Worm (Caenorhabditis elegans): ENCODE results near the gene irld-51.

irld-51 gene

DNA sequence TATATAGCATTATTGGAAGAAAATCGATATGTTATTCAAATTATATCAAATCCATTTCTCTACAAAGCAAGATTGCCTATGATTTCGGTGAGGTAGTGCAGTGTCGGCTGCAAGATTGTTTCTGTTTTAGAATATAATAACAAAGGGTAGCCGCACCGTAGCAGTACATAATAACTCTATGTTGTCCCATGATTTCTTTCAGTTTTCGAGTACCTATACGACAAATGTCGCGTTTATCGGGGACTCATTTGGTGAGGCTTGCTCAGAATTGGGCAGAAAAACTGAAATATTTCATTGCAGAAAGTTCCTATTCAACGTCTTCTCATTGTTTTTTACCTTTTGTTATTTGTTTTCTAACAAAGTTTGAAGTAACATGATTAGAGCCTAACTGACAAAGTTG, 6.1 kb downstream of the irld-51 start, which contains the start of gene srw-79:
Gene srw-79 (plus strand): TSS at position 301 of the 400 bp plus-strand sequence.
- no peak for TF ChIP-seq ZK546.5 (tag; optimal IDR thresholded peaks at IDR 0.05)
- TF ChIP-seq gmeb-1 (tag; optimal IDR thresholded peaks at IDR 0.05): no peak
- no peak for TF ChIP-seq nhr-11 (tag; optimal IDR thresholded peaks at IDR 0.05)
- TF ChIP-seq ama-1 (optimal IDR thresholded peaks at IDR 0.05): no peak
- no peak for TF ChIP-seq egl-27 (tag; optimal IDR thresholded peaks at IDR 0.05)

DNA sequence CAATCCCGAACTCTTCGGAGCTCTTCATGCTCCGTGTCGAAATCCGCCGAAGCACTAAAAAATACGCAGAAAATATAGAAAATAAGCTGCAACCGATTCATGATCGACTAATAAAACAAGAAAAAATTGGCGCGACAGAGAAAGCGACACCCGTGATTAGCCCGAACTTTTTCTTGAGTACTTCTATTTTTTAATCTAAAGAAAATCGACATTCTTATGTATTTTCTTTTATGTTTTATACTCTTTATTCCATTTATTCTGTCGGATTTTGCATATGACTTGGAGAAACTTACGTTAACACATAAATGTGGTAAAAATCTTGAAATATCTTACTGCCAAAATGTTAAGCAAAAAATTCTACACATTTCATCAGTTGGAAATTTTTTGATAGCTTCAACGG, 8.6 kb downstream of the irld-51 start, which contains the start of the genes irld-50 and irld-49:
Gene irld-50 (minus strand): TSS at position 101 of the 400 bp plus-strand sequence.
Gene irld-49 (plus strand): TSS at position 211 of the 400 bp plus-strand sequence.
- no peak for TF ChIP-seq gmeb-1 (tag; optimal IDR thresholded peaks at IDR 0.05)
- no peak for TF ChIP-seq nhr-237 (tag; optimal IDR thresholded peaks at IDR 0.05)
- TF ChIP-seq ceh-16 (tag; optimal IDR thresholded peaks at IDR 0.05): no peak
- no peak for TF ChIP-seq fos-1 (tag; optimal IDR thresholded peaks at IDR 0.05)
- TF ChIP-seq aly-2 (tag; optimal IDR thresholded peaks at IDR 0.05): no peak
- no peak for TF ChIP-seq ceh-82 (tag; optimal IDR thresholded peaks at IDR 0.05)
- no peak for TF ChIP-seq R02D3.7 (tag; optimal IDR thresholded peaks at IDR 0.05)
- TF ChIP-seq nhr-77 (tag; optimal IDR thresholded peaks at IDR 0.05): no peak
- TF ChIP-seq crh-2 (tag; optimal IDR thresholded peaks at IDR 0.05): no peak
- no peak for TF ChIP-seq peb-1 (tag; optimal IDR thresholded peaks at IDR 0.05)
- no peak for TF ChIP-seq nhr-23 (tag; optimal IDR thresholded peaks at IDR 0.05)
- no peak for TF ChIP-seq sma-9 (GFP tag; optimal IDR thresholded peaks at IDR 0.05)
- TF ChIP-seq sma-9 (tag; optimal IDR thresholded peaks at IDR 0.05): no peak

DNA sequence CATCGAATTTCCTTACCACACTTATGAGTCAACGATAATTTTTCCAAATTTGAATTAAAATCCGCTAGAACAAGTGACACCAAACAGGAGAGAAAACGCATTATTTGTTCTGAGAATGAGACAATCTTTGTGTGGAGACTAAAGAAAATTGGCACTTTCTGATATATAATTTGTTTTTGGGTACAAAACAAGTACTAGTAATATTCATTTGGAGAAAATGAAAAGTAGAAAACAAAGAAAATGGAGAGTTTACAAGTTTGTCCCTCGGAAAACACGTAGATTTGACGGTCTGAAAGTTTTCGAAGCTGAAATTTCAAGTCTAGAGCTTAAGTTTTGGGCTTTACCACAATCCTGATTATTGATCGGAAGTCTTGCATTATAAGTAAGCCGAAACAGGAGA, 11.8 kb downstream of the irld-51 start, which contains the start of gene irld-66:
Gene irld-66 (minus strand): TSS at position 101 of the 400 bp plus-strand sequence.
- no peak for TF ChIP-seq R02D3.7 (tag; optimal IDR thresholded peaks at IDR 0.05)

DNA sequence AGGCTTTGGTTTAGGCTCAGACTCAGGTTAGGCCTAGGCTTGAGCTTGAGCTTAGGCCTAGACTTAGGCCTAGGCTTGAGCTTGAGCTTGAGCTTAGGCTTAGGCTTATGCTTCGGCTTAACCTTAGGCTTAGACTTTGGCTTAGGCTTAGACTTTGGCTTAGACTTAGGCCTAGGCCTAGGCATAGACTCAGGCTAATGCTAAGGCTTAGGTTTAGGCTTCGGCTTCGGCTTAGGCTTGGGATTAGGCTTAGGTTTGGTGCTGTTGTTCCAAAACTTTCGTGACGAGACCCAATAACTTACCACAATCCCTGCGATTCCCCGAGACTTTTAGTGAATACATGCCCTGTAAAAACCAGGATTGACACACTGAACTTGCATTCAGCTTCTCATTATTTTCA, 12.8 kb downstream of the irld-51 start:
- no peak for TF ChIP-seq nhr-129 (tag; optimal IDR thresholded peaks at IDR 0.05)
- no peak for TF ChIP-seq lin-13 (GFP tag; optimal IDR thresholded peaks at IDR 0.05)
- TF ChIP-seq fos-1 (tag; optimal IDR thresholded peaks at IDR 0.05): no peak
- TF ChIP-seq C34F6.9 (tag; optimal IDR thresholded peaks at IDR 0.05): no peak
- no peak for TF ChIP-seq Y55F3AM.14 (GFP tag; optimal IDR thresholded peaks at IDR 0.05)
- TF ChIP-seq sma-3 (GFP tag; optimal IDR thresholded peaks at IDR 0.05): no peak
- no peak for TF ChIP-seq R02D3.7 (tag; optimal IDR thresholded peaks at IDR 0.05)
- TF ChIP-seq lin-11 (tag; optimal IDR thresholded peaks at IDR 0.05): no peak

DNA sequence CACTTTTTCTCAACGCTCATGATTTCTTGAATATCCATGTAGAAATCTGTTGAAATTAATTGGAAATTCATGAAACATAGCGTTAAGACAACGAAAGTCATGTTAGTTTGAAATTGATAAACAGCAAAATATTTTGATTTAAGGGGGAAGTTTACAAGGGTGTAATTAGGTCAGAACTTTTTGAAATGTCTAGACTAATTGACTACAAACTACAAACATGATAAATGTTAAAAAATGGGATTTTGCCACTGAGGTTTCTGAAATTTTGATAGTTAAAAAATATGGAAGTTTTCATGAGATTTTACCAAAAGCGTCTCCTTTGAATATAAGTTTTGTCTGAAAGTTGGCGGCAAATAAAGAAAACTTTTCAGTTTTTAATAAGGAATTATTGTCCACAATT, 14.7 kb downstream of the irld-51 start, which contains the start of gene irld-65:
Gene irld-65 (minus strand): TSS at position 101 of the 400 bp plus-strand sequence.
- no peak for TF ChIP-seq blmp-1 (tag; optimal IDR thresholded peaks at IDR 0.05; ENCODE audit: insufficient read depth)
- no peak for TF ChIP-seq ztf-11 (tag; optimal IDR thresholded peaks at IDR 0.05)
- TF ChIP-seq ceh-82 (tag; optimal IDR thresholded peaks at IDR 0.05): no peak
- TF ChIP-seq unc-62 (GFP tag; optimal IDR thresholded peaks at IDR 0.05): no peak
- no peak for TF ChIP-seq sma-9 (GFP tag; optimal IDR thresholded peaks at IDR 0.05)
- no peak for TF ChIP-seq sma-9 (tag; optimal IDR thresholded peaks at IDR 0.05)
- no peak for TF ChIP-seq ztf-4 (tag; optimal IDR thresholded peaks at IDR 0.05)
- TF ChIP-seq snpc-4 (tag; optimal IDR thresholded peaks at IDR 0.05): no peak
- no peak for TF ChIP-seq ztf-1 (GFP tag; conservative IDR thresholded peaks at IDR 0.05)
- no peak for TF ChIP-seq lin-11 (tag; optimal IDR thresholded peaks at IDR 0.05)

DNA sequence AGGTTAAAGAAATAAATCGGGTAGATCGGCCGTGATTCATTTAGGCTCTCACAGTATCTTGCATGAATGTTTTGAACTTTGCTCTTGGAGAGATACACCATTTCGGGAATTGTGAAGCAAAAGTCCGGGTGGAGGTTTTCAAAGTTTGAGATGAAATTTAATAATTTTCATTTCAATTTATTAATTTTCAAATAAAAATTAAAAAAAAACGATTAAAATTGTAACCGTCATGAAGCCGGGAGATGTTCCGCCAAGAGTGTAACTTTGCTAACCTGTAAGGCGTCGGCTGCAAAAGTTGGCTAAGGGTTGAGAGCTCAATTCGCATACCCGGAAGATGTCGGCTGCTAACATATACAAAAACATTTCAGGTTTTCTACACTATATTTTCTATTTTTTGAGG, 18.2 kb downstream of the irld-51 start, which contains the start of gene irld-67:
Gene irld-67 (minus strand): TSS at position 101 of the 400 bp plus-strand sequence.
- TF ChIP-seq skn-1 (tag; optimal IDR thresholded peaks at IDR 0.05) (no peak), lsy-2 (tag; optimal IDR thresholded peaks at IDR 0.05) (no peak), nhr-10 (tag; optimal IDR thresholded peaks at IDR 0.05) (no peak), nhr-237 (tag; optimal IDR thresholded peaks at IDR 0.05) (no peak), nhr-25 (tag; optimal IDR thresholded peaks at IDR 0.05) (no peak), nhr-77 (tag; optimal IDR thresholded peaks at IDR 0.05) (no peak), gmeb-1 (tag; optimal IDR thresholded peaks at IDR 0.05) (no peak), blmp-1 (tag; optimal IDR thresholded peaks at IDR 0.05; ENCODE audit: insufficient read depth) (no peak), unc-62 (GFP tag; optimal IDR thresholded peaks at IDR 0.05) (no peak), Y55F3AM.14 (GFP tag; optimal IDR thresholded peaks at IDR 0.05) (no peak), nhr-129 (tag; optimal IDR thresholded peaks at IDR 0.05) (no peak)

Measured in whole organism, L2 larva.